Worm (Caenorhabditis elegans) whole organism, L3 larva: Measurements from ENCODE around the gene rexd-1.

Source experiments
- R02D3.7 ChIP-seq: fragments of 150-350 bp; optimal IDR thresholded peaks from 2 replicates; lab custom pipeline; 2014; ENCODE audit warnings: missing biosample characterization, missing genetic modification characterization
- ama-1 ChIP-seq: fragments of 150-350 bp; optimal IDR thresholded peaks from 2 replicates; lab custom pipeline; 2018
- ceh-28 ChIP-seq: fragments of 150-350 bp; optimal IDR thresholded peaks from 2 replicates; lab custom pipeline; 2014; ENCODE audit warnings: missing biosample characterization, missing genetic modification reagents, missing genetic modification characterization
- ceh-82 ChIP-seq: fragments of 150-350 bp; optimal IDR thresholded peaks from 2 replicates; lab custom pipeline; 2014; ENCODE audit warnings: missing biosample characterization, missing genetic modification characterization
- fkh-10 ChIP-seq: sonication (generic microtip); optimal IDR thresholded peaks from 2 replicates; lab custom pipeline; 2017; ENCODE audit warnings: missing biosample characterization, missing genetic modification reagents, missing genetic modification characterization
- fkh-2 ChIP-seq: fragments of 150-350 bp; optimal IDR thresholded peaks from 2 replicates; lab custom pipeline; 2014; ENCODE audit warnings: missing biosample characterization, missing genetic modification reagents, missing genetic modification characterization
- hmg-11 ChIP-seq: sonication (generic microtip); optimal IDR thresholded peaks from 2 replicates; lab custom pipeline; 2016; ENCODE audit warnings: missing genetic modification characterization, missing compliant biosample characterization
- lin-15B ChIP-seq: fragments of 150-350 bp; optimal IDR thresholded peaks from 2 replicates; lab custom pipeline; 2014; ENCODE audit warnings: missing biosample characterization, missing genetic modification characterization
- lin-39 ChIP-seq: fragments of 150-350 bp; optimal IDR thresholded peaks from 2 replicates; lab custom pipeline; 2018; ENCODE audit warnings: missing biosample characterization, missing genetic modification reagents, missing genetic modification characterization
- mdl-1 ChIP-seq: fragments of 150-350 bp; optimal IDR thresholded peaks from 2 replicates; lab custom pipeline; 2014; ENCODE audit warnings: missing biosample characterization, missing genetic modification characterization
- mml-1 ChIP-seq: fragments of 150-350 bp; sonication (generic microtip); optimal IDR thresholded peaks from 3 replicates; lab custom pipeline; 2014; ENCODE audit warnings: missing biosample characterization, missing genetic modification characterization
- nfya-1 ChIP-seq: sonication (generic microtip); optimal IDR thresholded peaks from 2 replicates; lab custom pipeline; 2017; ENCODE audit warnings: missing genetic modification characterization, mild to moderate bottlenecking, missing compliant biosample characterization, antibody characterized with exemption, moderate library complexity; ENCODE audit not compliant: insufficient read depth
- nhr-11 ChIP-seq: fragments of 150-350 bp; optimal IDR thresholded peaks from 2 replicates; lab custom pipeline; 2014; ENCODE audit warnings: missing biosample characterization, missing genetic modification characterization
- nhr-12 ChIP-seq: fragments of 150-350 bp; optimal IDR thresholded peaks from 2 replicates; lab custom pipeline; 2014; ENCODE audit warnings: missing biosample characterization, missing genetic modification characterization
- nhr-23 ChIP-seq: fragments of 150-350 bp; optimal IDR thresholded peaks from 2 replicates; lab custom pipeline; 2014; ENCODE audit warnings: missing biosample characterization, missing genetic modification reagents, missing genetic modification characterization
- nhr-237 ChIP-seq: fragments of 150-350 bp; optimal IDR thresholded peaks from 2 replicates; lab custom pipeline; 2014; ENCODE audit warnings: missing biosample characterization, missing genetic modification characterization
- nhr-25 ChIP-seq: sonication (generic microtip); optimal IDR thresholded peaks from 2 replicates; lab custom pipeline; 2017; ENCODE audit warnings: missing biosample characterization, missing genetic modification characterization
- nhr-67 ChIP-seq: fragments of 150-350 bp; optimal IDR thresholded peaks from 2 replicates; lab custom pipeline; 2014; ENCODE audit warnings: missing biosample characterization, missing genetic modification characterization
- nhr-76 ChIP-seq: fragments of 150-350 bp; sonication (generic microtip); optimal IDR thresholded peaks from 5 replicates; lab custom pipeline; 2014; ENCODE audit warnings: missing biosample characterization, missing genetic modification characterization
- pha-4 ChIP-seq: fragments of 150-350 bp; optimal IDR thresholded peaks from 2 replicates; lab custom pipeline; 2014; ENCODE audit warnings: missing biosample characterization, missing genetic modification reagents, missing genetic modification characterization
- pqm-1 ChIP-seq: fragments of 150-350 bp; optimal IDR thresholded peaks from 2 replicates; lab custom pipeline; 2017; ENCODE audit warnings: missing biosample characterization, missing genetic modification characterization, inconsistent platforms
- skn-1 ChIP-seq: fragments of 150-350 bp; optimal IDR thresholded peaks from 2 replicates; lab custom pipeline; 2014; ENCODE audit warnings: missing biosample characterization, missing genetic modification characterization
- snpc-4 ChIP-seq: fragments of 150-350 bp; optimal IDR thresholded peaks from 2 replicates; lab custom pipeline; 2014; ENCODE audit warnings: missing biosample characterization, missing genetic modification characterization
- tbx-2 ChIP-seq: sonication (generic microtip); optimal IDR thresholded peaks from 2 replicates; lab custom pipeline; 2016; ENCODE audit warnings: mild to moderate bottlenecking, missing genetic modification characterization, missing compliant biosample characterization
- unc-39 ChIP-seq: sonication (generic microtip); optimal IDR thresholded peaks from 4 replicates; lab custom pipeline; 2017; ENCODE audit warnings: missing biosample characterization, missing genetic modification characterization
- unc-62 ChIP-seq: fragments of 150-350 bp; sonication (generic microtip); optimal IDR thresholded peaks from 4 replicates; lab custom pipeline; 2014; ENCODE audit warnings: missing biosample characterization, missing genetic modification reagents, missing genetic modification characterization
- ztf-11 ChIP-seq: fragments of 150-350 bp; optimal IDR thresholded peaks from 2 replicates; lab custom pipeline; 2014; ENCODE audit warnings: missing biosample characterization, missing genetic modification characterization
- ztf-4 ChIP-seq: fragments of 150-350 bp; optimal IDR thresholded peaks from 2 replicates; lab custom pipeline; 2014; ENCODE audit warnings: missing biosample characterization, missing genetic modification characterization

Gene rexd-1

ce11 chrIII:1833984-1834563 lies at the start of gene rexd-1:
rexd-1 (plus strand) TSS chrIII:1834513.
- TF ChIP-seq pha-4 (no peak), lin-15B (tag; lab: Kevin White, UChicago) (no peak), pqm-1 (tag; lab: Kevin White, UChicago) (peak; percentile 4), ceh-28 (peak; percentile 98)

ce11 chrIII:1785776-1786175 lies 48.5 kb upstream of the rexd-1 start:
- TF ChIP-seq ceh-28: no peak
- no peak for TF ChIP-seq nhr-76 (tag; lab: Kevin White, UChicago)
- TF ChIP-seq snpc-4: peak; percentile 5
- peak; percentile 56 for TF ChIP-seq lin-39 (tag; lab: Kevin White, UChicago)
- peak; percentile 40 for TF ChIP-seq lin-15B (tag; lab: Kevin White, UChicago)
- no peak for TF ChIP-seq pqm-1 (tag; lab: Kevin White, UChicago)
- TF ChIP-seq skn-1 (tag; lab: Kevin White, UChicago): no peak
- peak; percentile 33 for TF ChIP-seq ceh-82
- TF ChIP-seq fkh-10 (GFP tag; lab: Kevin White, UChicago): peak; percentile 41
- TF ChIP-seq mdl-1 (tag; lab: Kevin White, UChicago): no peak
- TF ChIP-seq ztf-4 (tag; lab: Kevin White, UChicago): no peak
- peak; percentile 42 for TF ChIP-seq nhr-11 (tag; lab: Kevin White, UChicago)
- no peak for TF ChIP-seq nhr-67 (tag; lab: Kevin White, UChicago)
- TF ChIP-seq nfya-1 (tag; lab: Kevin White, UChicago): peak; percentile 75
- no peak for TF ChIP-seq mml-1 (tag; lab: Kevin White, UChicago)
- TF ChIP-seq tbx-2 (tag; lab: Kevin White, UChicago): peak; percentile 15

- no peak for TF ChIP-seq unc-39
- TF ChIP-seq ceh-28: no peak
- no peak for TF ChIP-seq ztf-11
- no peak for TF ChIP-seq lin-15B (tag; lab: Kevin White, UChicago)
- no peak for TF ChIP-seq mdl-1 (tag; lab: Kevin White, UChicago)
- TF ChIP-seq ama-1 (lab: Kevin White, UChicago): no peak
- no peak for TF ChIP-seq nhr-67 (tag; lab: Kevin White, UChicago)
- TF ChIP-seq nhr-12 (tag; lab: Kevin White, UChicago): no peak
- TF ChIP-seq fkh-2: no peak
- no peak for TF ChIP-seq mml-1 (tag; lab: Kevin White, UChicago)
- no peak for TF ChIP-seq nhr-237 (tag; lab: Kevin White, UChicago)
- TF ChIP-seq tbx-2 (tag; lab: Kevin White, UChicago): no peak
Observed at ce11 chrIII:1788033-1788432, 46.3 kb upstream of the rexd-1 start, which contains the start of gene rimb-1. rimb-1 (plus strand) TSS chrIII:1788333.

ce11 chrIII:1788972-1789371 lies 45.3 kb upstream of the rexd-1 start:
- TF ChIP-seq ama-1 (lab: Kevin White, UChicago): no peak
- no peak for TF ChIP-seq hmg-11 (tag; lab: Kevin White, UChicago)
- TF ChIP-seq ceh-82: no peak
- TF ChIP-seq ztf-11: no peak
- no peak for TF ChIP-seq pha-4

- TF ChIP-seq nhr-25 (tag; lab: Kevin White, UChicago) (no peak), hmg-11 (tag; lab: Kevin White, UChicago) (no peak), nfya-1 (tag; lab: Kevin White, UChicago) (peak; percentile 17), lin-39 (tag; lab: Kevin White, UChicago) (peak; percentile 21), R02D3.7 (tag; lab: Kevin White, UChicago) (no peak), unc-62 (no peak)
- TF ChIP-seq, all 47 proteins: peak for 2
Observed at ce11 chrIII:1791949-1792348, 42.4 kb upstream of the rexd-1 start.

ce11 chrIII:1793416-1793815 lies 40.9 kb upstream of the rexd-1 start:
- TF ChIP-seq lin-39 (tag; lab: Kevin White, UChicago) (no peak), ceh-28 (peak; percentile 84)

ce11 chrIII:1794100-1794499 lies 40.2 kb upstream of the rexd-1 start:
- TF ChIP-seq tbx-2 (tag; lab: Kevin White, UChicago): no peak
- TF ChIP-seq unc-62: no peak
- peak; percentile 65 for TF ChIP-seq ceh-28
- no peak for TF ChIP-seq nhr-23
